Fruit fly (Drosophila melanogaster) whole organism, embryonic: Measurements from ENCODE around the gene CG17187.

ENCODE experiments used
- Abd-B ChIP-seq: fragments of 200-800 bp; sonication (Bioruptor generic); optimal IDR thresholded peaks from 2 replicates; lab custom pipeline; 2018; ENCODE audit warnings: missing biosample characterization, mild to moderate bottlenecking, missing genetic modification characterization, moderate library complexity
- Blimp-1 ChIP-seq: fragments of 200-800 bp; sonication (Bioruptor generic); optimal IDR thresholded peaks from 3 replicates; lab custom pipeline; 2018; ENCODE audit warnings: missing biosample characterization, missing genetic modification characterization, mild to moderate bottlenecking, moderate library complexity, missing genetic modification reagents
- CG10366 ChIP-seq: fragments of 200-800 bp; sonication (Bioruptor generic); IDR thresholded peaks from 2 replicates; pipeline ENCODE4 v1.3.6; 2022; ENCODE audit warnings: missing biosample characterization, missing genetic modification characterization
- CG10543 ChIP-seq: fragments of 200-800 bp; sonication (Bioruptor generic); optimal IDR thresholded peaks from 3 replicates; lab custom pipeline; 2017; ENCODE audit warnings: missing biosample characterization, mild to moderate bottlenecking, missing genetic modification characterization, moderate library complexity
- CG10654 ChIP-seq: fragments of 200-800 bp; sonication (Bioruptor generic); optimal IDR thresholded peaks from 2 replicates; lab custom pipeline; 2016; ENCODE audit warnings: missing biosample characterization, missing genetic modification characterization
- CG10959 ChIP-seq: fragments of 200-800 bp; sonication (Bioruptor generic); IDR thresholded peaks from 2 replicates; pipeline ENCODE4 v1.3.6; 2022; ENCODE audit warnings: missing biosample characterization, missing genetic modification characterization
- CG11085 ChIP-seq: fragments of 200-800 bp; sonication (Bioruptor generic); IDR thresholded peaks from 2 replicates; pipeline ENCODE4 v1.3.6; 2022; ENCODE audit warnings: missing biosample characterization, missing genetic modification characterization
- CG11560 ChIP-seq: fragments of 200-800 bp; sonication (Bioruptor generic); IDR thresholded peaks from 3 replicates; pipeline ENCODE4 v1.3.6; 2022; ENCODE audit warnings: missing biosample characterization, missing genetic modification characterization
- CG12744 ChIP-seq: fragments of 200-800 bp; sonication (Bioruptor generic); optimal IDR thresholded peaks from 2 replicates; lab custom pipeline; 2016; ENCODE audit warnings: missing biosample characterization, missing genetic modification characterization
- CG15011 ChIP-seq: fragments of 200-800 bp; sonication (Bioruptor generic); optimal IDR thresholded peaks from 3 replicates; lab custom pipeline; 2018; ENCODE audit warnings: missing biosample characterization, mild to moderate bottlenecking, missing genetic modification characterization
- CG32767 ChIP-seq: fragments of 200-800 bp; sonication (Bioruptor generic); IDR thresholded peaks from 2 replicates; pipeline ENCODE4 v1.3.6; 2022; ENCODE audit warnings: missing biosample characterization, missing genetic modification characterization
- CG32772 ChIP-seq: fragments of 200-800 bp; sonication (Bioruptor generic); IDR thresholded peaks from 2 replicates; pipeline ENCODE4 v1.3.6; 2022; ENCODE audit warnings: missing biosample characterization, missing genetic modification characterization
- CG34224 ChIP-seq: fragments of 200-800 bp; sonication (Bioruptor generic); IDR thresholded peaks from 3 replicates; pipeline ENCODE4 v1.3.6; 2022; ENCODE audit warnings: missing biosample characterization, missing genetic modification characterization; ENCODE audit not compliant: partially characterized antibody
- CG3847 ChIP-seq: fragments of 200-800 bp; sonication (Bioruptor generic); IDR thresholded peaks from 2 replicates; pipeline ENCODE4 v1.3.6; 2022; ENCODE audit warnings: missing biosample characterization, missing genetic modification characterization
- CG6683 ChIP-seq: fragments of 200-800 bp; sonication (Bioruptor generic); optimal IDR thresholded peaks from 2 replicates; lab custom pipeline; 2017; ENCODE audit warnings: missing biosample characterization, mild to moderate bottlenecking, missing genetic modification characterization, missing genetic modification reagents
- CG6813 ChIP-seq: fragments of 200-800 bp; sonication (Bioruptor generic); optimal IDR thresholded peaks from 2 replicates; lab custom pipeline; 2017; ENCODE audit warnings: missing biosample characterization, missing genetic modification characterization, mild to moderate bottlenecking, moderate library complexity, missing genetic modification reagents
- CG7786 ChIP-seq: fragments of 200-800 bp; sonication (Bioruptor generic); optimal IDR thresholded peaks from 2 replicates; lab custom pipeline; 2016; ENCODE audit warnings: missing biosample characterization, missing genetic modification characterization
- CG8089 ChIP-seq: fragments of 200-800 bp; sonication (Bioruptor generic); optimal IDR thresholded peaks from 3 replicates; lab custom pipeline; 2016; ENCODE audit warnings: missing biosample characterization, missing genetic modification characterization
- CG9215 ChIP-seq: fragments of 200-800 bp; sonication (Bioruptor generic); IDR thresholded peaks from 2 replicates; pipeline ENCODE4 v1.3.6; 2022; ENCODE audit warnings: missing biosample characterization, missing genetic modification characterization
- CG9437 ChIP-seq: fragments of 200-800 bp; sonication (Bioruptor generic); optimal IDR thresholded peaks from 2 replicates; lab custom pipeline; 2018; ENCODE audit warnings: missing biosample characterization, mild to moderate bottlenecking, missing genetic modification characterization
- CTCF ChIP-seq: fragments of 200-800 bp; sonication (Bioruptor generic); optimal IDR thresholded peaks from 2 replicates; lab custom pipeline; 2017; ENCODE audit warnings: missing biosample characterization, mild to moderate bottlenecking, missing genetic modification characterization, moderate library complexity
- Dad ChIP-seq: fragments of 200-800 bp; sonication (Bioruptor generic); optimal IDR thresholded peaks from 3 replicates; lab custom pipeline; 2016; ENCODE audit warnings: missing biosample characterization, missing genetic modification characterization
- Deaf1 ChIP-seq: fragments of 200-800 bp; optimal IDR thresholded peaks from 3 replicates; lab custom pipeline; 2019; ENCODE audit warnings: missing biosample characterization, mild to moderate bottlenecking, missing genetic modification characterization, moderate library complexity
- Dek ChIP-seq: fragments of 200-800 bp; sonication (Bioruptor generic); optimal IDR thresholded peaks from 3 replicates; lab custom pipeline; 2019; ENCODE audit warnings: missing biosample characterization, mild to moderate bottlenecking, missing genetic modification characterization, moderate library complexity
- Dp ChIP-seq: fragments of 200-800 bp; sonication (Bioruptor generic); optimal IDR thresholded peaks from 2 replicates; lab custom pipeline; 2018; ENCODE audit warnings: missing biosample characterization, mild to moderate bottlenecking, missing genetic modification characterization, moderate library complexity
- Hey ChIP-seq: fragments of 200-800 bp; sonication (Bioruptor generic); optimal IDR thresholded peaks from 3 replicates; lab custom pipeline; 2018; ENCODE audit warnings: missing biosample characterization, mild to moderate bottlenecking, missing genetic modification characterization
- HmgD ChIP-seq: fragments of 200-800 bp; sonication (Bioruptor generic); optimal IDR thresholded peaks from 3 replicates; lab custom pipeline; 2016; ENCODE audit warnings: missing biosample characterization, missing genetic modification characterization
- Hr78 ChIP-seq, 2 experiments: fragments of 200-800 bp in 1 of 2; fragments of >200 bp in 1 of 2; sonication (Bioruptor generic) in 1 of 2; optimal IDR thresholded peaks; 2 replicates each; lab custom pipeline; 2017 to 2019; ENCODE audit warnings: missing biosample characterization in 2 of 2, missing genetic modification characterization in 2 of 2, mild to moderate bottlenecking in 1 of 2, moderate library complexity in 1 of 2
- Med ChIP-seq: fragments of 200-800 bp; sonication (Bioruptor generic); peaks from one replicate; lab custom pipeline; 2016; ENCODE audit warnings: missing biosample characterization, missing genetic modification characterization, mild to moderate bottlenecking, inconsistent platforms, moderate library complexity
- Meics ChIP-seq: fragments of 200-800 bp; sonication (Bioruptor generic); optimal IDR thresholded peaks from 2 replicates; lab custom pipeline; 2017; ENCODE audit warnings: missing biosample characterization, mild to moderate bottlenecking, missing genetic modification characterization
- NK7.1 ChIP-seq: fragments of 200-800 bp; sonication (Bioruptor generic); optimal IDR thresholded peaks from 3 replicates; lab custom pipeline; 2016; ENCODE audit warnings: missing biosample characterization, missing genetic modification characterization
- Neu2 ChIP-seq: fragments of 200-800 bp; sonication (Bioruptor generic); optimal IDR thresholded peaks from 3 replicates; lab custom pipeline; 2016; ENCODE audit warnings: missing biosample characterization, missing genetic modification characterization, borderline replicate concordance
- NfI ChIP-seq: fragments of 200-800 bp; sonication (Bioruptor generic); optimal IDR thresholded peaks from 3 replicates; lab custom pipeline; 2018; ENCODE audit warnings: missing biosample characterization, mild to moderate bottlenecking, missing genetic modification characterization, moderate library complexity
- PHDP ChIP-seq: fragments of 200-800 bp; sonication (Bioruptor generic); optimal IDR thresholded peaks from 3 replicates; lab custom pipeline; 2018; ENCODE audit warnings: missing biosample characterization, mild to moderate bottlenecking, missing genetic modification characterization, moderate library complexity
- Ravus ChIP-seq: fragments of 200-800 bp; sonication (Bioruptor generic); IDR thresholded peaks from 2 replicates; pipeline ENCODE4 v1.3.6; 2022; ENCODE audit warnings: missing biosample characterization, missing genetic modification characterization
- ase ChIP-seq: fragments of 200-800 bp; sonication (Bioruptor generic); IDR thresholded peaks from 3 replicates; pipeline ENCODE4 v1.3.6; 2022; ENCODE audit warnings: missing biosample characterization, missing genetic modification characterization
- bigmax ChIP-seq: fragments of 200-800 bp; sonication (Bioruptor generic); optimal IDR thresholded peaks from 2 replicates; lab custom pipeline; 2018; ENCODE audit warnings: missing biosample characterization, mild to moderate bottlenecking, missing genetic modification characterization
- cas ChIP-seq: fragments of 200-800 bp; sonication (Bioruptor generic); IDR thresholded peaks from 2 replicates; pipeline ENCODE4 v1.3.6; 2022; ENCODE audit warnings: missing biosample characterization, missing genetic modification characterization
- crol ChIP-seq: fragments of 200-800 bp; sonication (Bioruptor generic); IDR thresholded peaks from 2 replicates; pipeline ENCODE4 v1.3.6; 2022; ENCODE audit warnings: missing biosample characterization, missing genetic modification characterization
- crp ChIP-seq, 2 experiments: fragments of 200-800 bp; sonication (Bioruptor generic); optimal IDR thresholded peaks; 2 replicates in 1 of 2; 3 replicates in 1 of 2; lab custom pipeline; 2017; ENCODE audit warnings: missing biosample characterization in 2 of 2, missing genetic modification characterization in 2 of 2, mild to moderate bottlenecking in 1 of 2, moderate library complexity in 1 of 2
- ewg ChIP-seq: fragments of 200-800 bp; sonication (Bioruptor generic); optimal IDR thresholded peaks from 3 replicates; lab custom pipeline; 2017; ENCODE audit warnings: mild to moderate bottlenecking, missing biosample characterization, missing genetic modification reagents, missing genetic modification characterization
- eyg ChIP-seq: fragments of 200-800 bp; sonication (Bioruptor generic); optimal IDR thresholded peaks from 3 replicates; lab custom pipeline; 2016; ENCODE audit warnings: missing biosample characterization, missing genetic modification characterization
- gce ChIP-seq: fragments of 200-800 bp; sonication (Bioruptor generic); IDR thresholded peaks from 3 replicates; pipeline ENCODE4 v1.3.6; 2022; ENCODE audit warnings: missing biosample characterization, missing genetic modification characterization
- gcm2 ChIP-seq: fragments of 200-800 bp; sonication (Bioruptor generic); optimal IDR thresholded peaks from 2 replicates; lab custom pipeline; 2016; ENCODE audit warnings: missing biosample characterization, missing genetic modification characterization
- lmd ChIP-seq: fragments of 200-800 bp; sonication (Bioruptor generic); IDR thresholded peaks from 2 replicates; pipeline ENCODE4 v1.3.6; 2022; ENCODE audit warnings: missing biosample characterization, missing genetic modification characterization
- luna ChIP-seq: fragments of 200-800 bp; sonication (Bioruptor generic); optimal IDR thresholded peaks from 2 replicates; lab custom pipeline; 2016; ENCODE audit warnings: missing biosample characterization, missing genetic modification characterization
- nerfin-2 ChIP-seq: fragments of 200-800 bp; sonication (Bioruptor generic); IDR thresholded peaks from 2 replicates; pipeline ENCODE4 v1.3.6; 2022; ENCODE audit warnings: missing biosample characterization, missing genetic modification characterization; ENCODE audit not compliant: partially characterized antibody
- psq ChIP-seq: fragments of 200-800 bp; sonication (Bioruptor generic); optimal IDR thresholded peaks from 2 replicates; lab custom pipeline; 2017; ENCODE audit warnings: missing biosample characterization, missing genetic modification characterization
- sens ChIP-seq: fragments of 200-800 bp; sonication (Bioruptor generic); peaks from one replicate; lab custom pipeline; 2016; ENCODE audit warnings: missing biosample characterization, missing genetic modification characterization
- sob ChIP-seq: fragments of 200-800 bp; sonication (Bioruptor generic); IDR thresholded peaks from 2 replicates; pipeline ENCODE4 v1.3.6; 2022; ENCODE audit warnings: missing biosample characterization, missing genetic modification characterization
- tio ChIP-seq: fragments of 200-800 bp; sonication (Bioruptor generic); optimal IDR thresholded peaks from 2 replicates; lab custom pipeline; 2017; ENCODE audit warnings: missing biosample characterization, missing genetic modification characterization, inconsistent platforms
- zfh1 ChIP-seq: fragments of 200-800 bp; sonication (Bioruptor generic); IDR thresholded peaks from 3 replicates; pipeline ENCODE4 v1.3.6; 2022; ENCODE audit warnings: missing biosample characterization, missing genetic modification characterization

CG17187 gene

dm6 chr3R:11199227-11199835 lies 32.3 kb downstream of the CG17187 start (continued):
- TF ChIP-seq tio (GFP tag; lab: Kevin White, UChicago): no peak
- peak in 1 of 2 experiments; percentile 59 for TF ChIP-seq Hr78 (GFP tag; optimal IDR thresholded peaks at IDR 0.05; lab: Kevin White, UChicago)
- TF ChIP-seq Dek (tag; lab: Kevin White, UChicago): no peak
- peak; percentile 23 for TF ChIP-seq Deaf1
- TF ChIP-seq gce (GFP tag; lab: Robert Waterston, UW): no peak
- TF ChIP-seq ase: no peak
- no peak for TF ChIP-seq CG15011
- TF ChIP-seq CG9437 (GFP tag; lab: Kevin White, UChicago): no peak
- TF ChIP-seq lmd (GFP tag; lab: Robert Waterston, UW): no peak
- TF ChIP-seq CG12744 (GFP tag; lab: Kevin White, UChicago): no peak
- no peak for TF ChIP-seq Blimp-1 (GFP tag; lab: Kevin White, UChicago)
- no peak for TF ChIP-seq CG32767 (GFP tag; lab: Robert Waterston, UW)
- TF ChIP-seq PHDP: no peak
- no peak for TF ChIP-seq CG7786
- no peak for TF ChIP-seq crp (GFP tag; optimal IDR thresholded peaks at IDR 0.05; lab: Kevin White, UChicago)
- TF ChIP-seq CG8089: no peak
- TF ChIP-seq CG11085 (GFP tag; lab: Robert Waterston, UW): no peak
- no peak for TF ChIP-seq gcm2
- TF ChIP-seq CG6813: no peak
- TF ChIP-seq CG3847 (GFP tag; lab: Robert Waterston, UW): no peak
- no peak for TF ChIP-seq crol
- TF ChIP-seq CG10959: no peak
- peak; percentile 24 for TF ChIP-seq CG10543
- TF ChIP-seq Meics (GFP tag; lab: Kevin White, UChicago): no peak
- TF ChIP-seq zfh1: no peak
- no peak for TF ChIP-seq NK7.1 (GFP tag; lab: Kevin White, UChicago)
- TF ChIP-seq Ravus (GFP tag; lab: Robert Waterston, UW): no peak
- TF ChIP-seq Dad (GFP tag; lab: Kevin White, UChicago): no peak
- TF ChIP-seq Hey (tag; lab: Kevin White, UChicago): peak; percentile 83
- no peak for TF ChIP-seq Dp
- TF ChIP-seq CG9215: no peak
- no peak for TF ChIP-seq ewg (GFP tag; lab: Kevin White, UChicago)
- no peak for TF ChIP-seq Abd-B (GFP tag; lab: Kevin White, UChicago)
- TF ChIP-seq nerfin-2 (GFP tag; lab: Robert Waterston, UW): no peak
- TF ChIP-seq luna: no peak
- TF ChIP-seq psq: no peak
- TF ChIP-seq Med (GFP tag; lab: Kevin White, UChicago): peak; percentile 50
- TF ChIP-seq CG10654: no peak
- TF ChIP-seq CG11560 (tag; lab: Robert Waterston, UW): no peak
- no peak for TF ChIP-seq CG10366
- TF ChIP-seq NfI (GFP tag; lab: Kevin White, UChicago): no peak
- TF ChIP-seq sob (GFP tag; lab: Robert Waterston, UW): 0 out of 2 replicates have a peak, but pooled peaks have one; percentile 9
- no peak for TF ChIP-seq CG6683 (GFP tag; lab: Kevin White, UChicago)
- no peak for TF ChIP-seq eyg (GFP tag; lab: Kevin White, UChicago)
- TF ChIP-seq sens (GFP tag; lab: Kevin White, UChicago): no peak
- TF ChIP-seq HmgD (GFP tag; lab: Kevin White, UChicago): no peak
- TF ChIP-seq bigmax (GFP tag; lab: Kevin White, UChicago): no peak
- TF ChIP-seq CG34224 (GFP tag; lab: Robert Waterston, UW): no peak
- TF ChIP-seq CTCF (GFP tag; lab: Kevin White, UChicago): no peak
- no peak for TF ChIP-seq Neu2 (GFP tag; lab: Kevin White, UChicago)
- no peak for TF ChIP-seq CG32772 (GFP tag; lab: Robert Waterston, UW)
- no peak for TF ChIP-seq cas (GFP tag; lab: Robert Waterston, UW)
